Worm (Caenorhabditis elegans): ENCODE data around the gene ZK688.7.

DNA sequence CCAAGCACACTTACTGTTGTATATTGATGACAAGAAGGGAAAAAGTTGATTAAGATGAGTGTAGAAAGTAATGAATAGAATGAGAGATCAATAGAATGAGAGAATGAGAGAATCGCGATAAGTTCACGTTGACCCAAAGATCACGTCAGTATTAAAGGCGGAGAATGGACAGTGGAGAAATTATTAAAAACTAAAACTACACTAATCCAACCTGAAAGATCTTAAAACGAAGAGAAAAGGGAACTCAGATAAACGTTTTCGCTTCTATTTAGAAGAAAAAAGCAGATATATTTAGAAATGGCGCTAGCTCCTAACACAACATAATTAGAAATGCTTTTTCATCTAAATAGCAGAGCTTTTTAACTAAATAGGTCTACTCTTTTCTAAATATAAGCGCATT lies 41.8 kb upstream of the ZK688.7 start, which contains the start of gene let-754:
- TF ChIP-seq lin-15B (tag; optimal IDR thresholded peaks at IDR 0.05) (no peak), lin-39 (tag; optimal IDR thresholded peaks at IDR 0.05) (no peak), nhr-85 (tag) (no peak), unc-130 (tag; optimal IDR thresholded peaks at IDR 0.05) (no peak), nhr-237 (tag; optimal IDR thresholded peaks at IDR 0.05) (no peak), lsy-2 (tag; optimal IDR thresholded peaks at IDR 0.05) (no peak), pqm-1 (tag; optimal IDR thresholded peaks at IDR 0.05) (no peak), egl-27 (tag; optimal IDR thresholded peaks at IDR 0.05) (no peak), snpc-4 (tag; optimal IDR thresholded peaks at IDR 0.05) (no peak)
